Worm (Caenorhabditis elegans) whole organism, L1 larva: Measurements from ENCODE around the gene B0546.4.

Source experiments
- C34B4.2 ChIP-seq: sonication (generic microtip); optimal IDR thresholded peaks from 2 replicates; lab custom pipeline; 2017; ENCODE audit warnings: mild to moderate bottlenecking, missing genetic modification characterization, missing compliant biosample characterization
- blmp-1 ChIP-seq: fragments of 150-350 bp; optimal IDR thresholded peaks from 2 replicates; lab custom pipeline; 2014; ENCODE audit warnings: missing biosample characterization, missing genetic modification characterization
- ceh-82 ChIP-seq, 3 experiments: fragments of 150-350 bp in 1 of 3; sonication (generic microtip) in 2 of 3; optimal IDR thresholded peaks; 2 replicates each; lab custom pipeline; 2014 to 2017; ENCODE audit warnings: missing biosample characterization in 3 of 3, missing genetic modification characterization in 3 of 3
- egl-27 ChIP-seq, 2 experiments: fragments of 150-350 bp in 1 of 2; sonication (generic microtip); optimal IDR thresholded peaks; 3 replicates each; lab custom pipeline; 2017 to 2018; ENCODE audit warnings: missing biosample characterization in 2 of 2, missing genetic modification characterization in 2 of 2, missing genetic modification reagents in 2 of 2
- lin-15B ChIP-seq: fragments of 150-350 bp; sonication (generic microtip); optimal IDR thresholded peaks from 3 replicates; lab custom pipeline; 2014; ENCODE audit warnings: missing biosample characterization, missing genetic modification characterization
- nhr-11 ChIP-seq: fragments of 150-350 bp; optimal IDR thresholded peaks from 2 replicates; lab custom pipeline; 2014; ENCODE audit warnings: missing biosample characterization, missing genetic modification characterization
- nhr-237 ChIP-seq: fragments of 150-350 bp; optimal IDR thresholded peaks from 2 replicates; lab custom pipeline; 2014; ENCODE audit warnings: missing biosample characterization, missing genetic modification characterization
- unc-62 ChIP-seq: fragments of 150-350 bp; optimal IDR thresholded peaks from 2 replicates; lab custom pipeline; 2014; ENCODE audit warnings: missing biosample characterization, missing genetic modification reagents, missing genetic modification characterization
- unc-98 ChIP-seq: fragments of 200-800 bp; sonication (Bioruptor generic); IDR thresholded peaks from 2 replicates; pipeline ENCODE4 v1.3.6; 2022; ENCODE audit warnings: missing genetic modification characterization, missing compliant biosample characterization
- zag-1 ChIP-seq: fragments of 150-350 bp; optimal IDR thresholded peaks from 2 replicates; lab custom pipeline; 2014; ENCODE audit warnings: missing biosample characterization, missing genetic modification characterization
- ztf-4 ChIP-seq: fragments of 150-350 bp; optimal IDR thresholded peaks from 2 replicates; lab custom pipeline; 2014; ENCODE audit warnings: missing biosample characterization, missing genetic modification characterization

DNA sequence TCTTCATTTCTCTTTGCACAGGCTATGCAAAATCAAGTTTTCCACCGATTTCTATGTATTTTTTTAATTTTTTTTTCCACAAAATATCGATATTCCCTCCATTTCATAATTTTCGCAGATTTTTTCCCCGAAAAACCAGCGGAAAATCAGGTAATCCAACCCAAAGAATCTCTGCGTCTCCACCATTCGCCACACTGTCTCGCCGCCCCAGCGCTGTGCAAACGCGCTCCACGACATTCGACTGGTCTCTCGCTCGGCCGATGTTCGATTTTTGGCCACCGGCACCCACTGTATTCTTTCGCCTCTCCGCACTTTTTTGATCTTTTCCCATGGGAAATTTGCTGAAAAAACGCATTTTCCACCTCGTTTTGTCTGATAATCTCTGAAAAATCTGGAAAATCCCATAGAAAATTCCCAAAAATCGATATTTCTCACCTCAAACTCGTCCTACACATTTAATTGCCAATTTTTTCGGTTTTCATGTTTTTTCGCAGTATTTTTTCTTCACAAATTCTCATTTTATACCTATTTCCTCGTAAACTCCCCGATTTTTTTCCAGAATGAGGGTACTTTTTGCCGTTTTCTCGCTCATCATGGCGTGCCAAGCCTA is 15.2 kb downstream of the B0546.4 start, which contains the start of gene vha-19:
- TF ChIP-seq nhr-11 (tag; lab: Kevin White, UChicago) (no peak), unc-98 (GFP tag; lab: Robert Waterston, UW) (no peak), blmp-1 (no peak), egl-27 (tag; optimal IDR thresholded peaks at IDR 0.05; lab: Kevin White, UChicago) (no peak), zag-1 (tag; lab: Kevin White, UChicago) (no peak), nhr-237 (tag; lab: Kevin White, UChicago) (no peak), unc-62 (GFP tag; lab: Kevin White, UChicago) (no peak), ztf-4 (tag; lab: Kevin White, UChicago) (no peak), ceh-82 (tag; optimal IDR thresholded peaks at IDR 0.05; lab: Kevin White, UChicago) (peak in 1 of 3 experiments; percentile 43), lin-15B (peak; percentile 36), C34B4.2 (tag; lab: Kevin White, UChicago) (no peak)
